Worm (Caenorhabditis elegans): ENCODE measurements around the gene Y54G2A.13.

- TF ChIP-seq ceh-48 (tag; optimal IDR thresholded peaks at IDR 0.05): no peak
- TF ChIP-seq ztf-16 (tag; optimal IDR thresholded peaks at IDR 0.05): no peak
- TF ChIP-seq pqm-1 (tag; optimal IDR thresholded peaks at IDR 0.05): no peak
- no peak for TF ChIP-seq hlh-30 (tag; optimal IDR thresholded peaks at IDR 0.05; ENCODE audit: insufficient read depth)
- TF ChIP-seq lin-11 (tag; optimal IDR thresholded peaks at IDR 0.05): no peak
- TF ChIP-seq dve-1 (tag; optimal IDR thresholded peaks at IDR 0.05): no peak
- no peak for TF ChIP-seq nhr-11 (tag; optimal IDR thresholded peaks at IDR 0.05)
- TF ChIP-seq pha-4 (tag; optimal IDR thresholded peaks at IDR 0.05): no peak
- no peak for TF ChIP-seq unc-55 (GFP tag; optimal IDR thresholded peaks at IDR 0.05)
- TF ChIP-seq fkh-10 (GFP tag; optimal IDR thresholded peaks at IDR 0.05): no peak
- TF ChIP-seq mec-3 (tag; optimal IDR thresholded peaks at IDR 0.05; ENCODE audit: borderline replicate concordance): no peak
- no peak for TF ChIP-seq ets-4 (tag; optimal IDR thresholded peaks at IDR 0.05)
- no peak for TF ChIP-seq ceh-19 (GFP tag; optimal IDR thresholded peaks at IDR 0.05)
- no peak for TF ChIP-seq T23F11.4 (GFP tag; optimal IDR thresholded peaks at IDR 0.05)
Measured at ce11 chrIV:2782793-2783540, 36.6 kb downstream of the Y54G2A.13 start, which contains the start of gene Y54G2A.12.
